Worm (Caenorhabditis elegans) whole organism, late embryonic: ENCODE data around the gene otpl-7.

Experiments used
- C38D4.7 ChIP-seq: fragments of 200-800 bp; sonication (Bioruptor generic); optimal IDR thresholded peaks from 2 replicates; lab custom pipeline; 2018; ENCODE audit warnings: mild to moderate bottlenecking, missing genetic modification characterization, moderate library complexity, missing compliant biosample characterization
- K02D7.2 ChIP-seq: sonication (generic microtip); optimal IDR thresholded peaks from 2 replicates; lab custom pipeline; 2017; ENCODE audit warnings: mild to moderate bottlenecking, missing genetic modification characterization, missing compliant biosample characterization
- Y22D7AL.16 ChIP-seq: sonication (generic microtip); optimal IDR thresholded peaks from 2 replicates; lab custom pipeline; 2016; ENCODE audit warnings: missing genetic modification characterization, missing compliant biosample characterization
- ahr-1 ChIP-seq: sonication (generic microtip); optimal IDR thresholded peaks from 2 replicates; lab custom pipeline; 2016; ENCODE audit warnings: missing genetic modification characterization, missing compliant biosample characterization
- ama-1 ChIP-seq: fragments of 150-350 bp; optimal IDR thresholded peaks from 2 replicates; lab custom pipeline; 2014
- ceh-14 ChIP-seq: sonication (generic microtip); optimal IDR thresholded peaks from 2 replicates; lab custom pipeline; 2016; ENCODE audit warnings: missing genotype, missing genetic modification characterization, missing compliant biosample characterization
- ceh-18 ChIP-seq: sonication (generic microtip); optimal IDR thresholded peaks from 2 replicates; lab custom pipeline; 2016; ENCODE audit warnings: missing genetic modification characterization, missing compliant biosample characterization
- ceh-2 ChIP-seq: sonication (generic microtip); optimal IDR thresholded peaks from 2 replicates; lab custom pipeline; 2016; ENCODE audit warnings: missing genotype, missing genetic modification characterization, missing compliant biosample characterization
- ceh-24 ChIP-seq: sonication (generic microtip); optimal IDR thresholded peaks from 2 replicates; lab custom pipeline; 2016; ENCODE audit warnings: mild to moderate bottlenecking, missing genetic modification characterization, missing compliant biosample characterization
- ceh-45 ChIP-seq: fragments of 200-800 bp; sonication (Bioruptor generic); IDR thresholded peaks from 2 replicates; pipeline ENCODE4 v1.3.6; 2022; ENCODE audit warnings: missing genetic modification reagents, missing genetic modification characterization, missing compliant biosample characterization
- ceh-48 ChIP-seq: sonication (generic microtip); optimal IDR thresholded peaks from 2 replicates; lab custom pipeline; 2016; ENCODE audit warnings: missing genetic modification characterization, inconsistent platforms, missing compliant biosample characterization
- ceh-9 ChIP-seq: sonication (generic microtip); optimal IDR thresholded peaks from 2 replicates; lab custom pipeline; 2016; ENCODE audit warnings: mild to moderate bottlenecking, missing genetic modification characterization, inconsistent platforms, missing compliant biosample characterization
- elt-2 ChIP-seq: sonication (generic microtip); optimal IDR thresholded peaks from 2 replicates; lab custom pipeline; 2016; ENCODE audit warnings: missing genetic modification reagents, missing genetic modification characterization, missing compliant biosample characterization
- ets-4 ChIP-seq: sonication (generic microtip); optimal IDR thresholded peaks from 2 replicates; lab custom pipeline; 2016; ENCODE audit warnings: missing genetic modification characterization, missing compliant biosample characterization
- hlh-13 ChIP-seq: fragments of 200-800 bp; sonication (Bioruptor generic); optimal IDR thresholded peaks from 2 replicates; lab custom pipeline; 2018; ENCODE audit warnings: mild to moderate bottlenecking, missing genetic modification characterization, missing compliant biosample characterization
- hlh-15 ChIP-seq: sonication (generic microtip); optimal IDR thresholded peaks from 2 replicates; lab custom pipeline; 2016; ENCODE audit warnings: missing genetic modification characterization, missing compliant biosample characterization
- hlh-6 ChIP-seq: sonication (generic microtip); optimal IDR thresholded peaks from 2 replicates; lab custom pipeline; 2016; ENCODE audit warnings: missing genotype, missing genetic modification characterization, missing compliant biosample characterization
- hlh-8 ChIP-seq: sonication (generic microtip); optimal IDR thresholded peaks from 2 replicates; lab custom pipeline; 2016; ENCODE audit warnings: missing genotype, missing genetic modification characterization, missing compliant biosample characterization
- lim-6 ChIP-seq: sonication (generic microtip); optimal IDR thresholded peaks from 2 replicates; lab custom pipeline; 2016; ENCODE audit warnings: missing genetic modification characterization, missing compliant biosample characterization
- lin-11 ChIP-seq: fragments of 200-800 bp; sonication (Bioruptor generic); optimal IDR thresholded peaks from 2 replicates; lab custom pipeline; 2018; ENCODE audit warnings: mild to moderate bottlenecking, missing genetic modification characterization, missing compliant biosample characterization
- madf-2 ChIP-seq: sonication (generic microtip); optimal IDR thresholded peaks from 2 replicates; lab custom pipeline; 2017; ENCODE audit warnings: missing genetic modification characterization, missing compliant biosample characterization
- mec-3 ChIP-seq: sonication (generic microtip); optimal IDR thresholded peaks from 2 replicates; lab custom pipeline; 2016; ENCODE audit warnings: borderline replicate concordance, missing genetic modification characterization, missing compliant biosample characterization
- nfya-1 ChIP-seq: sonication (generic microtip); optimal IDR thresholded peaks from 2 replicates; lab custom pipeline; 2017; ENCODE audit warnings: missing genetic modification characterization, mild to moderate bottlenecking, missing compliant biosample characterization, antibody characterized with exemption, moderate library complexity
- npax-4 ChIP-seq: sonication (generic microtip); optimal IDR thresholded peaks from 2 replicates; lab custom pipeline; 2016; ENCODE audit warnings: missing genetic modification characterization, missing compliant biosample characterization
- pag-3 ChIP-seq: sonication (generic microtip); optimal IDR thresholded peaks from 2 replicates; lab custom pipeline; 2016; ENCODE audit warnings: missing compliant biosample characterization, missing genetic modification characterization, borderline replicate concordance
- pax-1 ChIP-seq: fragments of 150-350 bp; optimal IDR thresholded peaks from 2 replicates; lab custom pipeline; 2014; ENCODE audit warnings: missing biosample characterization, missing genetic modification characterization
- pha-4 ChIP-seq: fragments of 150-350 bp; optimal IDR thresholded peaks from 2 replicates; lab custom pipeline; 2018; ENCODE audit warnings: missing biosample characterization, missing genetic modification reagents, missing genetic modification characterization
- pqm-1 ChIP-seq: sonication (generic microtip); optimal IDR thresholded peaks from 2 replicates; lab custom pipeline; 2016; ENCODE audit warnings: missing genetic modification characterization, missing compliant biosample characterization
- pros-1 ChIP-seq: fragments of 150-350 bp; optimal IDR thresholded peaks from 2 replicates; lab custom pipeline; 2014; ENCODE audit warnings: missing biosample characterization, missing genetic modification reagents, missing genetic modification characterization
- ref-2 ChIP-seq: sonication (generic microtip); optimal IDR thresholded peaks from 2 replicates; lab custom pipeline; 2016; ENCODE audit warnings: missing genetic modification characterization, missing compliant biosample characterization
- sox-4 ChIP-seq: sonication (generic microtip); optimal IDR thresholded peaks from 2 replicates; lab custom pipeline; 2017; ENCODE audit warnings: mild to moderate bottlenecking, missing genetic modification characterization, inconsistent platforms, missing compliant biosample characterization
- tbx-7 ChIP-seq: sonication (generic microtip); optimal IDR thresholded peaks from 2 replicates; lab custom pipeline; 2016; ENCODE audit warnings: missing genotype, missing genetic modification characterization, missing compliant biosample characterization
- ttx-3 ChIP-seq: sonication (generic microtip); optimal IDR thresholded peaks from 2 replicates; lab custom pipeline; 2016; ENCODE audit warnings: missing genetic modification reagents, missing genetic modification characterization, missing compliant biosample characterization
- unc-3 ChIP-seq, 2 experiments: fragments of 200-800 bp in 1 of 2; sonication (Bioruptor generic) in 1 of 2; sonication (generic microtip) in 1 of 2; conservative IDR thresholded peaks in 1 of 2; optimal IDR thresholded peaks in 1 of 2; 2 replicates each; pipeline versions ENCODE4 v1.3.6 to Lab custom; 2016 to 2022; ENCODE audit warnings: missing compliant biosample characterization in 2 of 2, missing genetic modification characterization in 2 of 2, missing genetic modification reagents in 1 of 2
- unc-42 ChIP-seq: sonication (generic microtip); optimal IDR thresholded peaks from 2 replicates; lab custom pipeline; 2016; ENCODE audit warnings: missing genotype, missing genetic modification characterization, missing compliant biosample characterization
- unc-55 ChIP-seq: sonication (generic microtip); optimal IDR thresholded peaks from 2 replicates; lab custom pipeline; 2017; ENCODE audit warnings: missing biosample characterization, missing genetic modification reagents, missing genetic modification characterization
- zip-5 ChIP-seq: sonication (generic microtip); optimal IDR thresholded peaks from 2 replicates; lab custom pipeline; 2016; ENCODE audit warnings: missing genetic modification characterization, missing compliant biosample characterization
- ztf-16 ChIP-seq: sonication (generic microtip); optimal IDR thresholded peaks from 2 replicates; lab custom pipeline; 2017; ENCODE audit warnings: missing genetic modification characterization, missing compliant biosample characterization

The otpl-7 gene

DNA sequence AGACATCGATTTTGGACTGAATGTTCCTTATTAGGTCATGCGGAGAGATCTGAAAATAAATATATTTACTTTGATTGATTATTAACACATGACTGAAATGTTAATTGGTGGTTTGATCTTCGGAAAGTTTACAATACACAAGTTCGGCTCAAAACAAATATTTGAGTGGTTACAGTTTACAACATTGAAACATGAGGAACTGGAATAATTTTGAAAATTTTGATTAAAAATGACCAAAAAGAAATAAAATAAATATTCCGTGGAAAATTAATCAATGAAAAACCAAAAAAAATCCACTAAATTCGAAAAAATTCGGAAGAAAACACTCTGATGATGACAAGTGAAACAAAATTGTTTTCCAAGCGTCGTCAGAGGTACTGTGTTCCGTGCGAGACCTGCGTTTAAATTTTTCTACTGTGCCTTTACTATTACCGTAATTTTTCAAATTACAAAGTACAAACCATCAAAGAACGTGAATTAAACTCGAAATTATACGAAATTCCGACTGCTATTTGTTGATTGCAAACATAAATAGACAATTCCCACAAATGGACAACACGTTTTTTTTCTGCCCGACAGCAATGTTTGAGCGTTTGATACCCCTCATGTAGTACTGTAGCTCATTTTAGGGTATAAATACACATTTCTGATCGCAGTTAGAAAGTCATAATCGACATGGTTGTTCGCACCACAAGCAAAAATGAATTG lies at the start of gene otpl-7, which contains the start of gene F45F2.11:
TSS of gene otpl-7 (plus strand) at position 658 of the 708 bp plus-strand sequence.
TSS of gene F45F2.11 (minus strand) at position 51 of the 708 bp plus-strand sequence.
- TF ChIP-seq ceh-9 (tag; lab: Kevin White, UChicago) (no peak), lin-11 (tag; lab: Kevin White, UChicago) (no peak), unc-55 (GFP tag; lab: Kevin White, UChicago) (no peak), ztf-16 (tag; lab: Kevin White, UChicago) (no peak), K02D7.2 (no peak), ttx-3 (tag; lab: Kevin White, UChicago) (no peak), hlh-8 (tag; lab: Kevin White, UChicago) (no peak), ref-2 (tag; lab: Kevin White, UChicago) (no peak), nfya-1 (tag; lab: Kevin White, UChicago) (no peak), tbx-7 (no peak), pqm-1 (tag; lab: Kevin White, UChicago) (no peak), lim-6 (no peak), ceh-24 (no peak), ama-1 (lab: Kevin White, UChicago) (no peak), hlh-6 (no peak), ceh-45 (GFP tag; lab: Robert Waterston, UW) (no peak), C38D4.7 (GFP tag; lab: Kevin White, UChicago) (no peak)

ce11 chrV:8481274-8481673 lies 40.0 kb upstream of the otpl-7 start:
- TF ChIP-seq zip-5, result no peak
- no peak for TF ChIP-seq ceh-18 (tag; lab: Kevin White, UChicago)
- TF ChIP-seq unc-3 (GFP tag; conservative IDR thresholded peaks at IDR 0.05; lab: Robert Waterston, UW), result no peak
- TF ChIP-seq unc-3 (tag; optimal IDR thresholded peaks at IDR 0.05; lab: Kevin White, UChicago), result no peak
- no peak for TF ChIP-seq hlh-13 (GFP tag; lab: Kevin White, UChicago)
- TF ChIP-seq ets-4, result no peak
- TF ChIP-seq ref-2 (tag; lab: Kevin White, UChicago), result no peak
- no peak for TF ChIP-seq pha-4 (tag; lab: Kevin White, UChicago)
- no peak for TF ChIP-seq pros-1 (tag; lab: Kevin White, UChicago)
- TF ChIP-seq hlh-15 (tag; lab: Kevin White, UChicago), result no peak
- TF ChIP-seq lim-6, result no peak
- TF ChIP-seq Y22D7AL.16, result no peak
- TF ChIP-seq, all 69 proteins: peak for 0

DNA sequence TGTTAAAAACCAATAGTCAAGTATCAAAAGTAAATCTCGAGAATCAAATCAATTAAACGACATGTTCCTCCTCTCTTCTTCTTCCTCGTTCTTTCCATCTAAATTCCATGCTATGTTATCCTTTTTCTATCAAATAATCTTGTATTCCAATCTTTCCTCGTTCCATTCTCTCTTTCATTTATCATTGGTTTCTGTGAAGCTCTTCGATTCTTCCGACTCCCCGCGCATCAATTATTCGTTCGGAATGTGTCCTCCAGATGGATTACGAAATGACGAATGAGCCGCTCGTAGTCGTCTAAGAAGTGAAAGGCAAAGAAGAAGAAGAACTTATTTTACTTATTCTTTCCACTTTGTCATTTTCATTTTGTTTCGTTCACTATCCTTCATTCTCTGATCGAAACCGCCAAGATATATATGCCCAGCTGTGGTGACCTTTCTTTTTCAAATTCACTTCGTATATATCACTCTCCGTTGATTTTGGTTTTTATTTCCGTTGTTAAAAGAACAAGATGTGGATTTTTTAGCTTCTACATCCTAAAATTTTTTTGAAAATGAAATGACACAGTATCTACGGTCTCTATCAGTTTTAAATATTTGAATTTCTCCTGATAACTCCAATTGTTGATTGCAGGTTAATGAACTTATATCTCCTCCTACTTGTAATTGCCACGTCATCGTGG lies 26.9 kb upstream of the otpl-7 start, which contains the start of gene pxn-1:
TSS of gene pxn-1 (plus strand) at position 630 of the 680 bp plus-strand sequence.
- TF ChIP-seq ceh-14 (no peak), C38D4.7 (GFP tag; lab: Kevin White, UChicago) (no peak), hlh-8 (tag; lab: Kevin White, UChicago) (no peak), lim-6 (no peak), K02D7.2 (no peak), ceh-2 (tag; lab: Kevin White, UChicago) (no peak), npax-4 (tag; lab: Kevin White, UChicago) (no peak), unc-42 (no peak), pax-1 (tag; lab: Kevin White, UChicago) (no peak)

DNA sequence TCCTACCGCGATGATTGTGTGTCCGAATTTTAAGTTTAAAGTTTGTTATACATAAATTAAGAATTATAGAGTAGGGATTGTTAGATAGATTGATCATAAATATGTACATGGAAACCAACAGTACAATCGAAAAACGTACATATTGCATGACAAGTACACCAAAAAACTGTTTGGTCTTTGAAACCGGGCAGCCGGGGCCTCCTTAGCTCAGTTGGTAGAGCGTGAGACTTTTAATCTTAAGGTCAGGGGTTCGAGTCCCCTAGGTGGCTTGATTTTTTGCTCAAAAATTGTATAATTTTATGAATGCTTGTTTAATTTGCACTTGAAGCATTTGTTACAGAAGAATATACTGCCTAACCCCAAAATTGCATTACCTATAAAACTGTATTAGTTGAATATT lies 26.2 kb upstream of the otpl-7 start:
- TF ChIP-seq tbx-7, result no peak
- TF ChIP-seq hlh-15 (tag; lab: Kevin White, UChicago), result no peak
- TF ChIP-seq ref-2 (tag; lab: Kevin White, UChicago), result no peak
- no peak for TF ChIP-seq unc-42
- TF ChIP-seq ets-4, result no peak
- no peak for TF ChIP-seq ceh-9 (tag; lab: Kevin White, UChicago)
- no peak for TF ChIP-seq ceh-48 (tag; lab: Kevin White, UChicago)
- no peak for TF ChIP-seq pros-1 (tag; lab: Kevin White, UChicago)
- TF ChIP-seq mec-3 (tag; lab: Kevin White, UChicago), result no peak
- no peak for TF ChIP-seq C38D4.7 (GFP tag; lab: Kevin White, UChicago)
- no peak for TF ChIP-seq pag-3 (tag; lab: Kevin White, UChicago)
- no peak for TF ChIP-seq ahr-1 (tag; lab: Kevin White, UChicago)
- TF ChIP-seq elt-2 (tag; lab: Kevin White, UChicago), result no peak
- no peak for TF ChIP-seq madf-2 (tag; lab: Kevin White, UChicago)
- no peak for TF ChIP-seq pax-1 (tag; lab: Kevin White, UChicago)
- no peak for TF ChIP-seq zip-5
- no peak for TF ChIP-seq sox-4 (tag; lab: Kevin White, UChicago)
- TF ChIP-seq, all 69 proteins: peak for 0
